Worm (Caenorhabditis elegans): ENCODE data around the gene T24B8.7.

DNA sequence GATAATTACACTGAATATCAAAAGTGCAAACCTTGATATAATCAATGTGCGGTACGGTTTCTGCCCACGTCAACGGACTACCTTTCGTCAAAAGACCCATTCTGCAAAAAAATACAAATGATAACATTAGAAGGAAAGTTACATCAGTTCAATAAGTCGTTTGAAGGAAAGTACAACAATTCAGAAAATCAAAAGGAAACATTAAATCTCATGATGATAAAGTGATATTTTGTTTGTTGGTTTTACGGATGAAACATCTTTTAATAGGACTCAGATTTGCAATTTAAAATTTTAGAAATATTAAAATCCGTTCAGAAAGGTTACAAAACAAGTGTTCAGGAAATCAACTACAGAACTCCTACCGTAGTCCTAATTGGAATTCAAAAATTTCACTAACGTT is 15.3 kb downstream of the T24B8.7 start, which contains the start of gene gcs-1:
- no peak for TF ChIP-seq ztf-29 (GFP tag; IDR thresholded peaks at IDR 0.05)
- no peak for TF ChIP-seq cog-1 (tag; optimal IDR thresholded peaks at IDR 0.05)
- TF ChIP-seq T22C8.4 (GFP tag; IDR thresholded peaks at IDR 0.05), result no peak
- TF ChIP-seq tab-1 (GFP tag; IDR thresholded peaks at IDR 0.05), result no peak
- no peak for TF ChIP-seq ztf-23 (GFP tag; IDR thresholded peaks at IDR 0.05)
